Fruit fly (Drosophila melanogaster): Measurements from ENCODE around the gene tow.

tow gene

DNA sequence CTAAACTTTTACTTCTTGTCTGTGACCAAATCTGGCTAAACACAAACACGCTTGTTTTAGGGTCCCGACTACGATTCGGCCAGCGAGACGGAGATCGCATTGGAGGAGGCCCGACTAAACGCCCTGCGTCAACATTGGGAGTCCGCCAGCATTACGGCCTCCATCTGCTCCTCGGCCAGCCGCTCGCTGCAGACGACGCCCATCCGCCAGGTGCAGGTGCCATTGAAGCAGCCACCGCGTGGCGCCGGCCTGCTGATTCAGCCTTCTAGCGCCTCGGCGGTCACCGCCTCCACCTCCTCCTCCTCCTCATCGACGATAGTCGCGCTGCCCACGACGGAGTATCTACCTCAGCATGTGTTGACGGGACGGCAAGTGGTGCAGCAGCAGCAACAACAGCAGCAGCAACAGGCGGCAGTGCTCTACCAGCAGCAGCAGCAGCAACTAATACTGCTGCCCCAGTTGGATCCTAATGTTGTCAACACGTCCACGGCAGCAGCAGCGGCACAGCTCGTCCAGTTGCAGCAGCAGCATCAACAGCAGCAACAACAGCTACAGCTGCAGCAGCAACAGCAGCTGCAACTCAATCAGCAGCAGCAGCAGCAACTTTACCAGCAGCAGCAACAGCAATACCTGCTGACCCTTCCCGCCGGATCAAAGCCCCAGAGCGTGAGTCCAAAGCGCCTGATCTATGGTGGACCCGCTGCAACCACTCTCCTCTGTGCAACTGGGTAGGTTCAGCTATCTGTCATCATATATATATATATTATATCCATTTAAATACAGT lies 4.7 kb downstream of the tow start:
- no peak for TF ChIP-seq noc (tag; optimal IDR thresholded peaks at IDR 0.05)

DNA sequence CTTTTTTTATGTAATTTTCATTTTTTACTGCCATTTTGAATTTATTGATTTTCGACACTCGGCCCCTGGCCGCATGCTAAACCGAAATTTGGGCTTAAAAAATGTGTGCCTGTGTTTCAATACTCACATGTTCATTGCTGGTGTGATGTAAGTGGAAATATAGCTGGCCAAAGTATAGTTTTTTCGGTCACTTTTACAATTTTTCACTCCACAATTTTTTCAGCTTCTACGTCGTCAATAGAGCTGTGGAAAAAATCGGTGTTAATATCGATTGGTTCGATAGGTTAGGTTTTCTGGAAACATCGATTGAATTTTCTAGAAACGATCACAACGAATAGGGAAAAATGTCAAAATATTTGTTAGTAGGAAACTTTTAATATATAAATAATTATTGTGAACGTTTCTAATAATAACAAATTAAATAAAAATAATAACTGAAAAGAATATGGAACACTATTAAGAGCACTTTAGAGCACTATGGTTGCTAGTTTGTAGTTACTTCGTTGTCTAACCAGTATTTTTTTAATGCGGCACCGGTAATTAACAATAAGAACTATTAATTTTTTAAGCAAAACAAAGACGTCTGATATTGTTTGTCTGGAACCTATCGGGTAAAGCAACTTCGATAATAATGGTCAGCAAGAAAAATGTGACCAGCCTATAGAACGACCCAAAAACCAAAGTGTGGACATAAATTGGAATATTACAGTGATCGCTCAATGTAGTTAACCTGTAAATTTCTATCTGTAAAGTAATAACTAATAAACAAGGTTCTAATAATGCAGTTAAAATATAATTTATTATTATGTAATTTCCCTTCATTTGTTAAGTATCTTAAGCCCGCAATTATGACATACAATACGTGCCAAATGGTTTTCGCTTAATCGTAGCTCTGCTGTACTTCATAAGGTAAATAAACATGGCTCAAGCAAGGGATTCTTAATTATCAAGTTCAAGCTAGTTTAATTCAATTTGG lies 12.9 kb downstream of the tow start, which contains the start of the genes CG10077 and CG9948:
Gene CG10077, minus strand, starts transcription at position 651 of the 976 bp plus-strand sequence.
Gene CG9948, plus strand, starts transcription at position 738 of the 976 bp plus-strand sequence.
- peak; percentile 89 for TF ChIP-seq noc (tag; optimal IDR thresholded peaks at IDR 0.05)

DNA sequence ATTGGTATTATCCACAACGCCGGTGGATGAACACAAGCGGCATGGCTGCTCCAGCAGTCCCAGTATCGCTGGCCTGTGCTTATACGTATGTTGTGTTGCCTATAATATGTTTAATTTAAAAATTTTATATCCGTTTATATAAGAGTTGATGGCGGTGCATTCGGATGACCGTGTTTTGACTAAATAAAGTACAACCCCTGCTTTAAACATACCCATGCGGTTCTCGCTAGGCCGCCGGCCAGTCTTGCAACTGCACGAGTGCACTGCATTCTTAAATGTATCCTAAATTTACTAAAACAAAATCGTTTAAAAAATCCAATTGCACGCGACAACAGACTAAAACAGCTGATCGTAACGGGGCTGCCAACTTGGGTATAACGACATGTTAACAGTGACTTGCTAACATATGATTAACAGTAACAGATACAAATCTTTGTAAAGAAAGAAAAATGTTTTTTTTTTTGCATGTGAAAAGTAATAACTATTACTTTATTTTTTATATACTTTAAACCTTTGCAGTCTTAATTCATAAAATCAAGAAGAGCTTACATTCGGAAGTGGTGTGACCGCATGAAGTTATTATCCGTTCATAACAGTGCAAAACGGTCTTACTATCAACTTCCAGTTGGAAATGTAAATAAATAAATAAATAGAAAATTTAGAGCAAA lies 15.2 kb downstream of the tow start, which contains the start of the genes Uqcc1 and Surf1:
Gene Uqcc1, minus strand, starts transcription at position 356 of the 668 bp plus-strand sequence.
Gene Surf1, plus strand, starts transcription at position 594 of the 668 bp plus-strand sequence.
- TF ChIP-seq noc (tag; optimal IDR thresholded peaks at IDR 0.05), result no peak

DNA sequence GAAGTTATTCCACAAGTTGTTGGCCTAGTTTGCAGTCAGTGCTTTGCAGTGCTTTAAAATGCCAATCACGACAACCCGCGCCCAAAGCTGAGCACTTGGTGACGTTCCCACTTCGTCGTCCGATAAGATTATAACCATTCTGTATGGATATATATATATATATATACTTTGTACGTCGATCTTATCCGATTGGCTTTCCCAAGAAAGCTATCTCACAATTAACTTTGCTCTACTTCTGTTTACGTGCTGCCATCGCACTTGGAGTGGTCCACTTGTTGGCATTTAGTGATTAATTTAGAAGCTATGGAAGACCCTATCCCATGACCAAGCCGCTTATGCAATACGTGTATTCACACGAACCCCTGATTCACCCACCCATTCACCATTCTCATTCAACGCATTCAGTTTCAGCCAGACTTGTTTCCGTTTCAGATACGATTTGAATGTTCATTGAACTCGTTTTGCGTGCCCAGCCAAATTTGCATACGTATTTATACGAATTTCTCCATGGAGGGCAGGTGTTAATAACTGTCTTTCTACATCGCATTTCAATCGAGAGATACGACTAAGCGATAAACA lies 19.4 kb downstream of the tow start:
- TF ChIP-seq noc (tag; optimal IDR thresholded peaks at IDR 0.05), result no peak

DNA sequence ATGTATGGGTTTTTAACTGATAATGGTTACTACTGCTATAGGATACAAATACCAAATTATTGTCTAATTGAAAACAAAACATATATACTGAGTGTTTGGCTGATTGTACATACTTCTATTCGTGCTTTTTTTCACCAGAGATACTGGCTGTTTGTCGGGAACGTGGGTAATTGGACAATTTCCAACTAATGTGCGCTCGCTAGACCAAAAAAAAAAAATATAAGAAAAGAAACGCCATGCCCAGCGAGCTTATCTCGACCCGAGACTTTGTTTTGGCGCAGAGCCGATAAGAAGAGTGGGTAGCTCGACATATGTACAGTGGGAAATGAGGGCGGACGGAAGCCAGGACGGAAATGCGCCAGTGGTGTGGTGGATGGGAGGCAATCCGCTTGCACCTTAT lies 20.5 kb downstream of the tow start:
- no peak for TF ChIP-seq noc (tag; optimal IDR thresholded peaks at IDR 0.05)

DNA sequence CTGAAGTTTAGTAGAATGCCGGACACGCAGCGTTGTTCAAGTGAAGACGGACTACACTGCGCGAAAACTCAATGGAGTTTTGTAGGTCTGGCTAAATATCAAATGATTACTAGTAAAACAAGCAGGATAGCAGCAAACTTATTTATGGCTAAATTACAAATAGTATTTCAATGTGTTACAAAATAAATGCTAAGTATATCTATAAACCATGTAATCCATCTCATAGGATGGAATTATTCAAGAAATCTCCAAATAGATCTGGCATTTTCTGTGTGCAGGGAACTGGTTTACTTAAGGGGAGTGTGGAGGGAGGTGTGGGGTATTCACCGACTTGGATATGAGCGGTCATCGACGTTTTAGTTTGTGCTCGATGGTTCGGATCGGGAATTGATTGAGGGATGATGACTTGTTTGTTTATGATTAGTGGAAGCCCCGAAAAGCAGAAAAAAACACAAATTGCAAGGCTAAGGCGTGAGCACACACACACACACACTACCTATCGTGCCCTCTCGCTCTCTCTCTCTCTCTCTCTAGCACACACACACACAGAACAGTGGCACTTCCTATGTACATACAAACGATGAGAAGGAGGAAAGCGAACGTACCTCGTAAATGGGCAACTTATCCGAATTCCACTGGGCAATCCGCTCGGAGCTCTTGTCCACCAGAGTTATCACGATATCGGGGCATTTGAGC lies 21.3 kb downstream of the tow start:
- peak; percentile 42 for TF ChIP-seq noc (tag; optimal IDR thresholded peaks at IDR 0.05)

DNA sequence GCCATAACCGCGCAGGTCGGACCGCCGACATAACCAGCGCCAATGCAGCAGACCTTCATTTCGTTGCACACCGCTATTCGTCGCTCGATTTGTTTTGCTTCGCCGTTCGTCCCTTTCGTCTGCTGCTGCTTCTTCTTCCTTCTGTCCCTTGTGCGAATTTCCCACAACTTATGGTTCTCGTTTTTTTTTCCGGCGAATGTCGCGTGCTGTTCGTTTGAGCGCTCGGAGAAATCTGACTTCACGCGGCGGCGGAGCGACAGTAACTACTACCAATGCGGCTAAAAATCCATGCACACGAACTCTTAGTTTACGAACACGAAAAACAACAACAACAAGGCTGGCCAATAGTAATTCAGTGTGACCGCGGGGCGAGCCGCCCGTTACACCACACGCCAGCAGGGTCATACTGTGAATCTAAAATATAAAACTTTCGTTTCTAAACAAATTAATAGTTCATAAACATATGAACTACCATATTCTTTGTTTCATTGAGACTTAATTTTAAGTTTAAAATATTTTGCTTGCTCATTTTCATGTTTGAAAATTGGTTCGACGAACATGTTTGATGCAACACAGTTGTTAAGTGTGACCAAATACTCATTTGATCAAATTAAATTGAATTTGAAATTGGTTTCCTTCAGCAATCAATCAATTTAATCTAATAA lies 22.0 kb downstream of the tow start, which contains the start of gene sgl:
Gene sgl, minus strand, starts transcription at position 271 of the 665 bp plus-strand sequence.
- peak; percentile 50 for TF ChIP-seq noc (tag; optimal IDR thresholded peaks at IDR 0.05)

DNA sequence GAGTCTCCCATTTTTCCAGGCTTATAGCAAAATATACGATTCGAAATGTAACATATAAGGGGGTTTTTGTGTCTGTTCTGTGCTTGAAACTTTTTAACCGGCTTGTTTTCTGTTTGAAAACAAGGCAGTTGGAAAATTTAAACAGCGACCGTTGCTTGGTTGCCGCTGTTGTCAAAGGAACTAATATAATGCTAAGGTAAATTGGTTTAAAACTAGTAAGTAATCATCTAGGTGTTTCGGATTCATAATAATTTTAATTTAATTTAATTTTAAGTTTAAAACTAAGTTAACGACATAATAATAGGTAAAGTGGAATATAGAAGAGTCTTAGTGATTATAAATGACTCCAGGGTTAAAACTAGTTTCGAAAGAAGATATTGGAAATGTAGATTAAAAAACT lies 25.1 kb downstream of the tow start, which contains the start of gene CG10064:
Gene CG10064, minus strand, starts transcription at position 101 of the 400 bp plus-strand sequence.
- no peak for TF ChIP-seq noc (tag; optimal IDR thresholded peaks at IDR 0.05)

DNA sequence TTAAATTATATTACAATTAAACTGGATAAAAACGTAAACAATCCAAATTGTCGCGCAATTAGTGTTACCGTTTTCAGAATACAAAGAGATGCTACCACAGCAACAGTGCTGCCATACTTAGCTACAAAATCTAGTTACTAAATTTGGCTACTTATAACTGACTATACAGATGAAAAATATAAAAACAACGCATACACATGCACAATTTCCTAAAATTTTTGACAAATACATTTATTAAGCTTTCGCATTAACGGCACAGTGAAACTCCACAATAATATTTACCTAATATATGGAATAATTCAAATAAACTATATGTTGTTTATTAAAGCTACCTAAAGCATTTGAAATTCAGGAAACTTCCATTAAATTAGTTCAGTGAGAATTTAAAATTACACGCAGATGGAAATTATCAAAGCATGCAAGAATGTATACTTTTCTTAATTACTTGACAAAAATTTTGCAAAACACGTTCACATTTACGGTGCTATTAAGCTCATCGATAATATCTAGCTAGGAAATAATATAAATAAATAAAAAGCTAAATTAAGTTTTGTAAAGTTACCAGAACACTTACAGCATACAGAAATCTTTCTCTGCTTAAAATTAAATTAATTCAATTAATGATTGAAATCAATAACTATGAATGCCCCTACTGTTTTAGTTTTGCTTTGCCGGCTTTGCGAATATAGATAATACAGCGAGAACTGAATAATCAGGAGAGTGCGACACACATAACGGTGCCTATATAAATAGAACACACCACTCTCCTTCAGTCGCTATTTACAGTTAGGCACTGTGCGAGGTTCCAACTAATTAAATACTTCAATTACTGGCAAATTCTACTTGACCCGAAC lies 26.5 kb downstream of the tow start, which contains the start of the genes Mis12 and CG9953:
Gene Mis12, minus strand, starts transcription at position 88 of the 854 bp plus-strand sequence.
Gene CG9953, plus strand, starts transcription at position 698 of the 854 bp plus-strand sequence.
- TF ChIP-seq noc (tag; optimal IDR thresholded peaks at IDR 0.05), result peak; percentile 60

DNA sequence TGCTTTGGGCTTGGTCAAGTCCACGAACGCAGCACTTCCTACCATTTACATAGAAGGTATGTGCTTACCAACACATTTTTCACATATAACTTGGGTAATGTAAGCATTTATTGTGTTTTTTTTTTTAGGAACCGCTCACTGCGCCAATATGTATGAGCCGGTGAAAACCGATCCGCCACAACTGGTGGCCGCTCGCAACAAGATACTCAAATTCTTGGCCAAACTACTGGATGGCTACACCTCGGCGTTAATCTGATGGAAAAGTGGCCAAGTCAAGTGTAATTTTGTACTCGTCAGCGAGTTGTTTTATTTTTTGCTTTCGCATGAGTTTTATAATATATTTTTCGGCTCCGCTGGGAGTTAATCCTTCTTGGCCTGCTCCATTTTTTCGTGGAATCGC lies 28.6 kb downstream of the tow start:
- no peak for TF ChIP-seq noc (tag; optimal IDR thresholded peaks at IDR 0.05)

DNA sequence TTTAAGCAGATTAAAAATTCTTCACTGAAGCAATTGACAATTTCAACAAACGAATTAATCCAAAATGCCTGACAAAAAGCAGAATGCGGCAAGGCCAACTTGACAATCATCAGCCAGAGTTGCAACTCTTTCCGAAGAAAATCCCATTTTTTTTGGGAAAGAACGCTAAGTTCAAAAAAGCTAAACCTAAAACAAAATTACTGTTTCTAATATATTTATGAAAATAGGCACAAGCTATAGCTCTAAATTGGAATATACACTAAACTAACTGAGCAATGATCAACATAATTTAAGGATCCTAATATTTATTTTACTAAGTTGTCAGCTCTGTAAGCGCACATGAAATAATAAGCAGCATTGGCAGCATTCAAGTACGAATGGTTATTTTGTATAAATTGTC lies 29.7 kb downstream of the tow start, which contains the start of gene CG10063:
Gene CG10063, minus strand, starts transcription at position 101 of the 400 bp plus-strand sequence.
- TF ChIP-seq noc (tag; optimal IDR thresholded peaks at IDR 0.05), result no peak

DNA sequence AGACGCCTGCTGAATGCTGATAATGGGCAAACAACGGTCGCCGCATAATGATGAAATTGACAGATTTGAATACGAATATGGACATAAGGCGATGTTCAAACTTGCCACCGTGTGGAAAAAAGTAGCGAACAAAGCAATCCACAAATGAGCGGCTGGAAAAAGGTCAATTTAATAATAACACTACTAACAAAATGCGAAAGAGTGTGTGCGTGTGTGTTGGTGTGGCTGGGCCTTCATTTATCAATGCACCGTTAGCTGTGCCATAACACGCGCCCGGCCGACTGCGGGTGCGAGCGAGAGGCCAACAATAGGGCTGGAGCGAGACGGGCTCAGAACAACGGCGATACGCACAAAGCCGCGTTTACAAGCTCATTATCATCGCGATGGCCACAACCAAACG lies 33.2 kb downstream of the tow start:
- no peak for TF ChIP-seq noc (tag; optimal IDR thresholded peaks at IDR 0.05)

Data from whole organism, larva.